Worm (Caenorhabditis elegans) whole organism, late embryonic: ENCODE measurements around the gene rpl-25.1.

Source experiments
- K09A11.1 ChIP-seq: sonication (generic microtip); optimal IDR thresholded peaks from 2 replicates; lab custom pipeline; 2017; ENCODE audit warnings: antibody characterized with exemption, mild to moderate bottlenecking, missing genetic modification characterization, missing compliant biosample characterization; ENCODE audit not compliant: insufficient read depth
- T23F11.4 ChIP-seq: fragments of 200-800 bp; sonication (Bioruptor generic); optimal IDR thresholded peaks from 2 replicates; lab custom pipeline; 2018; ENCODE audit warnings: mild to moderate bottlenecking, missing genetic modification characterization, missing compliant biosample characterization
- Y22D7AL.16 ChIP-seq: sonication (generic microtip); optimal IDR thresholded peaks from 2 replicates; lab custom pipeline; 2016; ENCODE audit warnings: missing genetic modification characterization, missing compliant biosample characterization
- ahr-1 ChIP-seq: sonication (generic microtip); optimal IDR thresholded peaks from 2 replicates; lab custom pipeline; 2016; ENCODE audit warnings: missing genetic modification characterization, missing compliant biosample characterization
- ceh-14 ChIP-seq: sonication (generic microtip); optimal IDR thresholded peaks from 2 replicates; lab custom pipeline; 2016; ENCODE audit warnings: missing genotype, missing genetic modification characterization, missing compliant biosample characterization
- ceh-18 ChIP-seq: sonication (generic microtip); optimal IDR thresholded peaks from 2 replicates; lab custom pipeline; 2016; ENCODE audit warnings: missing genetic modification characterization, missing compliant biosample characterization
- ceh-2 ChIP-seq: sonication (generic microtip); optimal IDR thresholded peaks from 2 replicates; lab custom pipeline; 2016; ENCODE audit warnings: missing genotype, missing genetic modification characterization, missing compliant biosample characterization
- ceh-24 ChIP-seq: sonication (generic microtip); optimal IDR thresholded peaks from 2 replicates; lab custom pipeline; 2016; ENCODE audit warnings: mild to moderate bottlenecking, missing genetic modification characterization, missing compliant biosample characterization
- ceh-48 ChIP-seq: sonication (generic microtip); optimal IDR thresholded peaks from 2 replicates; lab custom pipeline; 2016; ENCODE audit warnings: missing genetic modification characterization, inconsistent platforms, missing compliant biosample characterization
- ceh-6 ChIP-seq: fragments of 200-800 bp; sonication (Bioruptor generic); optimal IDR thresholded peaks from 2 replicates; lab custom pipeline; 2018; ENCODE audit warnings: mild to moderate bottlenecking, missing genetic modification characterization, missing compliant biosample characterization
- elt-2 ChIP-seq: sonication (generic microtip); optimal IDR thresholded peaks from 2 replicates; lab custom pipeline; 2016; ENCODE audit warnings: missing genetic modification reagents, missing genetic modification characterization, missing compliant biosample characterization
- elt-4 ChIP-seq: sonication (generic microtip); optimal IDR thresholded peaks from 2 replicates; lab custom pipeline; 2016; ENCODE audit warnings: missing genetic modification characterization, missing compliant biosample characterization
- ets-4 ChIP-seq: sonication (generic microtip); optimal IDR thresholded peaks from 2 replicates; lab custom pipeline; 2016; ENCODE audit warnings: missing genetic modification characterization, missing compliant biosample characterization
- eyg-1 ChIP-seq: sonication (generic microtip); optimal IDR thresholded peaks from 2 replicates; lab custom pipeline; 2016; ENCODE audit warnings: missing genotype, missing genetic modification characterization, missing compliant biosample characterization
- fax-1 ChIP-seq: sonication (generic microtip); optimal IDR thresholded peaks from 2 replicates; lab custom pipeline; 2016; ENCODE audit warnings: missing genotype, missing genetic modification characterization, missing compliant biosample characterization
- fkh-6 ChIP-seq: sonication (generic microtip); optimal IDR thresholded peaks from 2 replicates; lab custom pipeline; 2016; ENCODE audit warnings: missing genetic modification characterization, missing compliant biosample characterization
- hlh-15 ChIP-seq: sonication (generic microtip); optimal IDR thresholded peaks from 2 replicates; lab custom pipeline; 2016; ENCODE audit warnings: missing genetic modification characterization, missing compliant biosample characterization
- hlh-8 ChIP-seq: sonication (generic microtip); optimal IDR thresholded peaks from 2 replicates; lab custom pipeline; 2016; ENCODE audit warnings: missing genotype, missing genetic modification characterization, missing compliant biosample characterization
- mec-3 ChIP-seq: sonication (generic microtip); optimal IDR thresholded peaks from 2 replicates; lab custom pipeline; 2016; ENCODE audit warnings: borderline replicate concordance, missing genetic modification characterization, missing compliant biosample characterization
- nfya-1 ChIP-seq: sonication (generic microtip); optimal IDR thresholded peaks from 2 replicates; lab custom pipeline; 2017; ENCODE audit warnings: missing genetic modification characterization, mild to moderate bottlenecking, missing compliant biosample characterization, antibody characterized with exemption, moderate library complexity
- nhr-11 ChIP-seq: fragments of 150-350 bp; optimal IDR thresholded peaks from 2 replicates; lab custom pipeline; 2014; ENCODE audit warnings: missing biosample characterization, missing genetic modification characterization
- odd-2 ChIP-seq: sonication (generic microtip); optimal IDR thresholded peaks from 2 replicates; lab custom pipeline; 2017; ENCODE audit warnings: antibody characterized with exemption, mild to moderate bottlenecking, missing genetic modification characterization, missing compliant biosample characterization
- pat-9 ChIP-seq: fragments of 200-800 bp; sonication (Bioruptor generic); optimal IDR thresholded peaks from 2 replicates; lab custom pipeline; 2018; ENCODE audit warnings: mild to moderate bottlenecking, missing genetic modification characterization, moderate library complexity, missing compliant biosample characterization
- pha-2 ChIP-seq: sonication (generic microtip); optimal IDR thresholded peaks from 2 replicates; lab custom pipeline; 2017; ENCODE audit warnings: mild to moderate bottlenecking, missing genetic modification characterization, missing compliant biosample characterization
- pros-1 ChIP-seq: fragments of 150-350 bp; optimal IDR thresholded peaks from 2 replicates; lab custom pipeline; 2014; ENCODE audit warnings: missing biosample characterization, missing genetic modification reagents, missing genetic modification characterization
- ref-2 ChIP-seq: sonication (generic microtip); optimal IDR thresholded peaks from 2 replicates; lab custom pipeline; 2016; ENCODE audit warnings: missing genetic modification characterization, missing compliant biosample characterization
- sdc-2 ChIP-seq: sonication (generic microtip); optimal IDR thresholded peaks from 2 replicates; lab custom pipeline; 2016; ENCODE audit warnings: missing genotype, missing genetic modification characterization, missing compliant biosample characterization
- sox-2 ChIP-seq: fragments of 200-800 bp; sonication (Bioruptor generic); IDR thresholded peaks from 2 replicates; pipeline ENCODE4 v1.3.6; 2022; ENCODE audit warnings: missing genetic modification reagents, missing genetic modification characterization, missing compliant biosample characterization
- tbx-7 ChIP-seq: sonication (generic microtip); optimal IDR thresholded peaks from 2 replicates; lab custom pipeline; 2016; ENCODE audit warnings: missing genotype, missing genetic modification characterization, missing compliant biosample characterization
- ttx-3 ChIP-seq: sonication (generic microtip); optimal IDR thresholded peaks from 2 replicates; lab custom pipeline; 2016; ENCODE audit warnings: missing genetic modification reagents, missing genetic modification characterization, missing compliant biosample characterization
- unc-3 ChIP-seq, 2 experiments: fragments of 200-800 bp in 1 of 2; sonication (Bioruptor generic) in 1 of 2; sonication (generic microtip) in 1 of 2; conservative IDR thresholded peaks in 1 of 2; optimal IDR thresholded peaks in 1 of 2; 2 replicates each; pipeline versions ENCODE4 v1.3.6 to Lab custom; 2016 to 2022; ENCODE audit warnings: missing compliant biosample characterization in 2 of 2, missing genetic modification characterization in 2 of 2, missing genetic modification reagents in 1 of 2
- unc-55 ChIP-seq: sonication (generic microtip); optimal IDR thresholded peaks from 2 replicates; lab custom pipeline; 2017; ENCODE audit warnings: missing biosample characterization, missing genetic modification reagents, missing genetic modification characterization
- zip-5 ChIP-seq: sonication (generic microtip); optimal IDR thresholded peaks from 2 replicates; lab custom pipeline; 2016; ENCODE audit warnings: missing genetic modification characterization, missing compliant biosample characterization
- ztf-16 ChIP-seq: sonication (generic microtip); optimal IDR thresholded peaks from 2 replicates; lab custom pipeline; 2017; ENCODE audit warnings: missing genetic modification characterization, missing compliant biosample characterization

rpl-25.1 gene

ce11 chrX:4715107-4715506 is at the start of gene rpl-25.1:
Gene rpl-25.1 (plus strand): TSS chrX:4715178.
- TF ChIP-seq ceh-2 (tag; lab: Kevin White, UChicago), result no peak
- no peak for TF ChIP-seq eyg-1
- TF ChIP-seq ahr-1 (tag; lab: Kevin White, UChicago), result no peak
- no peak for TF ChIP-seq ztf-16 (tag; lab: Kevin White, UChicago)
- no peak for TF ChIP-seq pros-1 (tag; lab: Kevin White, UChicago)
- TF ChIP-seq ceh-18 (tag; lab: Kevin White, UChicago), result no peak
- no peak for TF ChIP-seq ceh-24 (tag; lab: Kevin White, UChicago)
- TF ChIP-seq unc-3 (GFP tag; conservative IDR thresholded peaks at IDR 0.05; lab: Robert Waterston, UW), result no peak
- TF ChIP-seq unc-3 (tag; optimal IDR thresholded peaks at IDR 0.05; lab: Kevin White, UChicago), result no peak
- no peak for TF ChIP-seq hlh-8 (tag; lab: Kevin White, UChicago)
- TF ChIP-seq nhr-11 (tag; lab: Kevin White, UChicago), result no peak
- no peak for TF ChIP-seq K09A11.1 (tag; lab: Kevin White, UChicago)
- TF ChIP-seq ceh-6 (GFP tag; lab: Kevin White, UChicago), result no peak
- TF ChIP-seq mec-3 (tag; lab: Kevin White, UChicago), result no peak
- TF ChIP-seq pat-9 (tag; lab: Kevin White, UChicago), result no peak
- TF ChIP-seq ref-2 (tag; lab: Kevin White, UChicago), result no peak
- TF ChIP-seq ceh-14 (tag; lab: Kevin White, UChicago), result no peak
- TF ChIP-seq fax-1 (tag; lab: Kevin White, UChicago), result no peak
- TF ChIP-seq T23F11.4 (GFP tag; lab: Kevin White, UChicago), result no peak
- TF ChIP-seq nfya-1 (tag; lab: Kevin White, UChicago), result no peak

- TF ChIP-seq nfya-1 (tag; lab: Kevin White, UChicago) (no peak), ttx-3 (no peak), fkh-6 (tag; lab: Kevin White, UChicago) (no peak)
Observed at ce11 chrX:4667788-4668187, 47.2 kb upstream of the rpl-25.1 start, which contains the start of gene mfsd-12. Gene mfsd-12 (plus strand): TSS chrX:4668088.

DNA sequence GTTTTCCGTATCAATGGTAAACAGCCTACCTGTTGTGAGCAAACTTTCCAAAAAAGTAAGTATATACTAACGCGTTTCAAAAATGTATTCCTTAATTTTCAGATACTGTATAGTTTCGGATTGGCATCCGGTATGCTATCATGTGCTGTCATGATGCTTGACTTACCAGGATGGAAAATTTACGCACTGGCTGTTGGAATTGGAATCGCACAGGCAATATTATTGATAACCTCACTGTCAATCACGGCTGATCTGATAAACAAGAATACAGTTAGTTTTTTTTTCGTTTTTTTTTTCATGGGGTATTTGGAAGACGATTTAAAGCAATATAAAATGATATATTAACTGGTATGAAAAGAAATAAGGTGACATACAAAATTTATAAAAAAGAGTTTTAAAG is 43.1 kb upstream of the rpl-25.1 start:
- no peak for TF ChIP-seq tbx-7 (tag; lab: Kevin White, UChicago)
- no peak for TF ChIP-seq sox-2 (GFP tag; lab: Robert Waterston, UW)
- TF ChIP-seq sdc-2 (tag; lab: Kevin White, UChicago), result no peak
- TF ChIP-seq odd-2 (tag; lab: Kevin White, UChicago), result no peak
- no peak for TF ChIP-seq ceh-48 (tag; lab: Kevin White, UChicago)
- no peak for TF ChIP-seq Y22D7AL.16 (tag; lab: Kevin White, UChicago)
- no peak for TF ChIP-seq pha-2
- TF ChIP-seq zip-5 (tag; lab: Kevin White, UChicago), result no peak
- TF ChIP-seq unc-55, result no peak
- TF ChIP-seq pros-1 (tag; lab: Kevin White, UChicago), result no peak
- TF ChIP-seq ets-4 (tag; lab: Kevin White, UChicago), result no peak
- no peak for TF ChIP-seq hlh-15 (tag; lab: Kevin White, UChicago)
- TF ChIP-seq elt-4 (tag; lab: Kevin White, UChicago), result no peak

DNA sequence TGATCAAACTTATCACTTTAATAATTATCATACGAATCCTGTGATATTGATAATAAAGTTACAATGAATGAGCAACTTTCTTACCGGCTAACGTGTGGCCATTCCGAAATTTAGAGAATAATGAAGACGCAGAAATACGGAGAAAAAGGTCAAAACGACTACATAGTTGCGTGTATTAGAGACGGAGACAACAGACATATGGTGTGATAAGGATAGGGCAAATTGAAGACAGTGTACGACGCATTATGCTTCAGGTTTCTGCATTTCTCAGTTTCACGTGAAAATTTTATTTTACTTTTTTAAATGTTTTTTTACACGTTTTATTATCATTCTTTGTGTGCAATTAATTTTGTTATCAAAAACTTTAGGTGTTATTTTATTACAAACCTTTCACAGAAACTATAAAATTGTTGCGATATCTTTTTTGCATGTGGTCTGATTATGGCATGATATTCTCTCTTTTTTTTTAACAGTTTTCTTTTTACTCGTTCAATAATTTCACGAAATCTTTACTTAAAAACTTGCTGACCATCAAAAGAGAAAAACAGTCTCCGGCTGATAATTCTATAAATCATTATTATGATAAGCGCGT is 41.7 kb upstream of the rpl-25.1 start, which contains the start of gene tmem-135:
tmem-135 (plus strand) TSS at position 542 of the 592 bp plus-strand sequence.
- no peak for TF ChIP-seq zip-5 (tag; lab: Kevin White, UChicago)
- TF ChIP-seq elt-2 (tag; lab: Kevin White, UChicago), result peak; percentile 44
